Fruit fly (Drosophila melanogaster): ENCODE results near the gene RPA2.

RPA2 gene

dm6 chr2L:20944342-20944741 is 18.4 kb upstream of the RPA2 start:
- TF ChIP-seq CG7839 (tag; optimal IDR thresholded peaks at IDR 0.05) = peak; percentile 55
- no peak for TF ChIP-seq CG13123 (GFP tag; optimal IDR thresholded peaks at IDR 0.05)
- TF ChIP-seq lbe (GFP tag; optimal IDR thresholded peaks at IDR 0.05) = no peak
- peak; percentile 30 for TF ChIP-seq CG17829 (tag; optimal IDR thresholded peaks at IDR 0.05)
- no peak for TF ChIP-seq bowl (GFP tag; IDR thresholded peaks at IDR 0.05)
- no peak for TF ChIP-seq Poxn (GFP tag; IDR thresholded peaks at IDR 0.05)
- 0 out of 3 replicates have a peak, but pooled peaks have one; percentile 35 for TF ChIP-seq ken (GFP tag; IDR thresholded peaks at IDR 0.05)
- no peak for TF ChIP-seq peb (GFP tag; IDR thresholded peaks at IDR 0.05)
- no peak for TF ChIP-seq schlank (tag; optimal IDR thresholded peaks at IDR 0.05)
- no peak for TF ChIP-seq CG16815 (GFP tag; optimal IDR thresholded peaks at IDR 0.05)
- TF ChIP-seq ind (GFP tag; optimal IDR thresholded peaks at IDR 0.05) = peak; percentile 8
- no peak for TF ChIP-seq fd3F (GFP tag; optimal IDR thresholded peaks at IDR 0.05)
- peak; percentile 4 for TF ChIP-seq CG12219 (GFP tag; optimal IDR thresholded peaks at IDR 0.05)
- no peak for TF ChIP-seq CG7372 (GFP tag; IDR thresholded peaks at IDR 0.05)
- peak in 1 of 2 experiments; percentile 46 for TF ChIP-seq Hr51 (GFP tag; optimal IDR thresholded peaks at IDR 0.05)
- TF ChIP-seq CG9727 (GFP tag; optimal IDR thresholded peaks at IDR 0.05) = peak; percentile 34
- no peak for TF ChIP-seq eyg (GFP tag; optimal IDR thresholded peaks at IDR 0.05)
- TF ChIP-seq croc (GFP tag; conservative IDR thresholded peaks at IDR 0.05) = peak; percentile 46
- no peak for TF ChIP-seq E2f1 (GFP tag; IDR thresholded peaks at IDR 0.05)
- TF ChIP-seq CG3281 (GFP tag; optimal IDR thresholded peaks at IDR 0.05) = no peak
- peak; percentile 74 for TF ChIP-seq Med (GFP tag)
- TF ChIP-seq CG34422 (GFP tag; IDR thresholded peaks at IDR 0.05) = peak; percentile 25; the same call in 1 of the 3 replicates
- TF ChIP-seq fd96Cb (tag; optimal IDR thresholded peaks at IDR 0.05) = peak; percentile 54
- peak; percentile 15 for TF ChIP-seq zf30C (GFP tag; optimal IDR thresholded peaks at IDR 0.05)
- TF ChIP-seq Hmr (GFP tag; optimal IDR thresholded peaks at IDR 0.05) = peak; percentile 32
- peak; percentile 12 for TF ChIP-seq CG10654 (GFP tag; optimal IDR thresholded peaks at IDR 0.05)
- TF ChIP-seq CG1603 (tag; optimal IDR thresholded peaks at IDR 0.05) = peak; percentile 42
- TF ChIP-seq Nf-YB (GFP tag; optimal IDR thresholded peaks at IDR 0.05) = peak; percentile 3
- TF ChIP-seq ranshi (GFP tag; IDR thresholded peaks at IDR 0.05) = no peak
- TF ChIP-seq disco-r (GFP tag; optimal IDR thresholded peaks at IDR 0.05) = no peak
- peak; percentile 39 for TF ChIP-seq CG17359 (tag; optimal IDR thresholded peaks at IDR 0.05)
- TF ChIP-seq Chrac-16 (GFP tag; optimal IDR thresholded peaks at IDR 0.05) = peak; percentile 31
- TF ChIP-seq ap (GFP tag; IDR thresholded peaks at IDR 0.05) = peak; percentile 37; the same call in 1 of the 2 replicates
- no peak for TF ChIP-seq CG32532 (GFP tag; IDR thresholded peaks at IDR 0.05)
- TF ChIP-seq CG17361 (GFP tag; IDR thresholded peaks at IDR 0.05) = 0 out of 3 replicates have a peak, but pooled peaks have one; percentile 39
- no peak for TF ChIP-seq run (tag; optimal IDR thresholded peaks at IDR 0.05)
- TF ChIP-seq Ssrp (tag; optimal IDR thresholded peaks at IDR 0.05) = peak; percentile 22
- TF ChIP-seq CG2712 (tag; optimal IDR thresholded peaks at IDR 0.05) = peak; percentile 62
- no peak for TF ChIP-seq CG1233 (GFP tag; optimal IDR thresholded peaks at IDR 0.05)
- TF ChIP-seq CG7556 (GFP tag; optimal IDR thresholded peaks at IDR 0.05) = peak; percentile 42
- TF ChIP-seq CG2875 (GFP tag; optimal IDR thresholded peaks at IDR 0.05) = peak; percentile 23
- 0 out of 2 replicates have a peak, but pooled peaks have one; percentile 26 for TF ChIP-seq sisA (GFP tag; IDR thresholded peaks at IDR 0.05)
- peak; percentile 5 for TF ChIP-seq Meics (GFP tag; optimal IDR thresholded peaks at IDR 0.05)
- TF ChIP-seq Rx (GFP tag; IDR thresholded peaks at IDR 0.05) = no peak
- TF ChIP-seq da (GFP tag; optimal IDR thresholded peaks at IDR 0.05) = no peak
- TF ChIP-seq CG14860 (GFP tag; IDR thresholded peaks at IDR 0.05; ENCODE audit: partially characterized antibody) = no peak
- TF ChIP-seq CG5953 (GFP tag; IDR thresholded peaks at IDR 0.05) = 0 out of 2 replicates have a peak, but pooled peaks have one; percentile 23
- TF ChIP-seq Awh (GFP tag; IDR thresholded peaks at IDR 0.05) = 0 out of 2 replicates have a peak, but pooled peaks have one; percentile 12
- peak; percentile 27 for TF ChIP-seq Asciz (GFP tag; optimal IDR thresholded peaks at IDR 0.05)
- peak; percentile 58 for TF ChIP-seq Sox102F (GFP tag; optimal IDR thresholded peaks at IDR 0.05)
- peak; percentile 6 for TF ChIP-seq Fer1 (GFP tag; optimal IDR thresholded peaks at IDR 0.05)
